Worm (Caenorhabditis elegans): Measurements from ENCODE around the gene nlp-24.

ce11 chrV:11593888-11594287, 22.3 kb upstream of the nlp-24 start:
- TF ChIP-seq skn-1 (tag; optimal IDR thresholded peaks at IDR 0.05) (no peak), mep-1 (tag; optimal IDR thresholded peaks at IDR 0.05) (no peak), F49E8.2 (tag; optimal IDR thresholded peaks at IDR 0.05; ENCODE audit: borderline replicate concordance) (no peak), R02D3.7 (tag; optimal IDR thresholded peaks at IDR 0.05) (no peak), zag-1 (tag; optimal IDR thresholded peaks at IDR 0.05) (no peak), F37D6.2 (tag; optimal IDR thresholded peaks at IDR 0.05) (no peak)
